Worm (Caenorhabditis elegans): ENCODE measurements around the gene K11D12.6.

K11D12.6 gene

ce11 chrV:5032176-5032575 is 2.8 kb downstream of the K11D12.6 start:
- TF ChIP-seq lir-1 (GFP tag; conservative IDR thresholded peaks at IDR 0.05) (no peak), unc-62 (GFP tag; optimal IDR thresholded peaks at IDR 0.05) (no peak), rpc-1 (optimal IDR thresholded peaks at IDR 0.05) (no peak), rpc-1 (tag; optimal IDR thresholded peaks at IDR 0.05) (no peak), let-526 (GFP tag; IDR thresholded peaks at IDR 0.05) (0 out of 2 replicates have a peak, but pooled peaks have one; percentile 55), ets-4 (GFP tag; optimal IDR thresholded peaks at IDR 0.05) (no peak), hmg-1.2 (GFP tag; IDR thresholded peaks at IDR 0.05) (peak; percentile 63; the same call in 1 of the 2 replicates), ZK185.1 (tag; optimal IDR thresholded peaks at IDR 0.05; ENCODE audit: poor library complexity, severe bottlenecking) (no peak), lsl-1 (GFP tag; optimal IDR thresholded peaks at IDR 0.05) (no peak), cebp-1 (GFP tag; IDR thresholded peaks at IDR 0.05) (no peak), cebp-1 (tag; optimal IDR thresholded peaks at IDR 0.05) (peak; percentile 34), tlf-1 (GFP tag; optimal IDR thresholded peaks at IDR 0.05) (no peak), nhr-80 (tag; optimal IDR thresholded peaks at IDR 0.05) (peak; percentile 35), somi-1 (GFP tag; optimal IDR thresholded peaks at IDR 0.05) (peak; percentile 17), ekl-4 (GFP tag; IDR thresholded peaks at IDR 0.05) (no peak)

- no peak for TF ChIP-seq aptf-3 (GFP tag; IDR thresholded peaks at IDR 0.05)
- TF ChIP-seq zim-3 (tag; optimal IDR thresholded peaks at IDR 0.05): no peak
- TF ChIP-seq lsy-27 (tag; optimal IDR thresholded peaks at IDR 0.05; ENCODE audit: borderline replicate concordance, insufficient read depth): no peak
- TF ChIP-seq madf-8 (GFP tag; conservative IDR thresholded peaks at IDR 0.05): no peak
- TF ChIP-seq bed-1 (GFP tag; IDR thresholded peaks at IDR 0.05): no peak
- no peak for TF ChIP-seq attf-3 (GFP tag; conservative IDR thresholded peaks at IDR 0.05)
- TF ChIP-seq Y53F4B.3 (GFP tag; IDR thresholded peaks at IDR 0.05): no peak
- no peak for TF ChIP-seq ekl-4 (GFP tag; IDR thresholded peaks at IDR 0.05)
- TF ChIP-seq mcd-1 (GFP tag; IDR thresholded peaks at IDR 0.05): no peak
- no peak for TF ChIP-seq athp-1 (tag; optimal IDR thresholded peaks at IDR 0.05)
- no peak for TF ChIP-seq B0035.1 (tag; optimal IDR thresholded peaks at IDR 0.05)
- no peak for TF ChIP-seq F37B4.10 (GFP tag; IDR thresholded peaks at IDR 0.05)
- TF ChIP-seq mel-28 (tag; optimal IDR thresholded peaks at IDR 0.05; ENCODE audit: borderline replicate concordance): no peak
- TF ChIP-seq ets-4 (GFP tag; optimal IDR thresholded peaks at IDR 0.05): no peak
- TF ChIP-seq nhr-179 (tag; optimal IDR thresholded peaks at IDR 0.05): no peak
- TF ChIP-seq F52B5.7 (tag; optimal IDR thresholded peaks at IDR 0.05): no peak
- TF ChIP-seq mxl-1 (tag; optimal IDR thresholded peaks at IDR 0.05): no peak
- TF ChIP-seq madf-6 (GFP tag; IDR thresholded peaks at IDR 0.05): no peak
- TF ChIP-seq C17E4.6 (GFP tag; IDR thresholded peaks at IDR 0.05): no peak
Measured at ce11 chrV:5031764-5032163, 3.2 kb downstream of the K11D12.6 start.

ce11 chrV:5030715-5031114 is 4.2 kb downstream of the K11D12.6 start, which contains the start of gene swt-7:
swt-7 (minus strand) TSS chrV:5030815.
- no peak for TF ChIP-seq Y79H2A.3 (GFP tag; conservative IDR thresholded peaks at IDR 0.05)
- no peak for TF ChIP-seq ztf-18 (tag; optimal IDR thresholded peaks at IDR 0.05)
- no peak for TF ChIP-seq F49E8.2 (tag; optimal IDR thresholded peaks at IDR 0.05; ENCODE audit: insufficient read depth)
- no peak for TF ChIP-seq lag-1 (GFP tag; IDR thresholded peaks at IDR 0.05)
- no peak for TF ChIP-seq mes-4 (tag; optimal IDR thresholded peaks at IDR 0.05)
